Worm (Caenorhabditis elegans): Measurements from ENCODE around the gene ZK856.19.

DNA sequence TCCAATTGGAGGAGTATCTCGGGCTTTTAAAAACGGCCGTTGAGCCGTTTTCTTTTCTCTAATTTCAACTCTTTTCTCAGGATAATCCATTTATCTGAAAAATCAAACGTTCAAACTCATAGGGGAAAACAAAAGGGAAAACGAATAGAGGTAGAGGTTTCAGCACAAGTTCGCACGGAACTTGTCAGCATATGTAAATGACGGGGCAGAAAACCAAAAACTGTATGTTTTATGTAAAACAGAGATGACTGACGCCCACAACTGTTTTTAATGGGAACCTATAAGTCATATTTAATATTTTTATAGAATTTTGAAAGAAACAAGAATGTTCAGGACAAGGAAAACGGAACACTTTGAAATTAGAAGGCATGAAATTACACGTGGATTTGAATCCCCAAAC lies 38.3 kb downstream of the ZK856.19 start, which contains the start of gene C51E3.6:
- no peak for TF ChIP-seq hlh-17 (GFP tag; optimal IDR thresholded peaks at IDR 0.05; ENCODE audit: borderline replicate concordance)
- TF ChIP-seq pag-3 (tag; optimal IDR thresholded peaks at IDR 0.05; ENCODE audit: borderline replicate concordance, insufficient read depth), result no peak
- TF ChIP-seq isw-1 (GFP tag; IDR thresholded peaks at IDR 0.05), result no peak
- no peak for TF ChIP-seq lin-13 (GFP tag; optimal IDR thresholded peaks at IDR 0.05)
- no peak for TF ChIP-seq ces-1 (GFP tag; optimal IDR thresholded peaks at IDR 0.05)
- no peak for TF ChIP-seq unc-130 (tag; optimal IDR thresholded peaks at IDR 0.05)
- no peak for TF ChIP-seq lsy-2 (tag; optimal IDR thresholded peaks at IDR 0.05)
- TF ChIP-seq ama-1 (optimal IDR thresholded peaks at IDR 0.05), result no peak
- no peak for TF ChIP-seq nhr-237 (tag; optimal IDR thresholded peaks at IDR 0.05)
- TF ChIP-seq mep-1 (tag; optimal IDR thresholded peaks at IDR 0.05), result no peak
- no peak for TF ChIP-seq mab-9 (GFP tag; IDR thresholded peaks at IDR 0.05)
- no peak for TF ChIP-seq nhr-77 (tag; optimal IDR thresholded peaks at IDR 0.05)

All from whole organism, L1 larva.